Worm (Caenorhabditis elegans): ENCODE measurements around the gene gst-3.

gst-3 gene

DNA sequence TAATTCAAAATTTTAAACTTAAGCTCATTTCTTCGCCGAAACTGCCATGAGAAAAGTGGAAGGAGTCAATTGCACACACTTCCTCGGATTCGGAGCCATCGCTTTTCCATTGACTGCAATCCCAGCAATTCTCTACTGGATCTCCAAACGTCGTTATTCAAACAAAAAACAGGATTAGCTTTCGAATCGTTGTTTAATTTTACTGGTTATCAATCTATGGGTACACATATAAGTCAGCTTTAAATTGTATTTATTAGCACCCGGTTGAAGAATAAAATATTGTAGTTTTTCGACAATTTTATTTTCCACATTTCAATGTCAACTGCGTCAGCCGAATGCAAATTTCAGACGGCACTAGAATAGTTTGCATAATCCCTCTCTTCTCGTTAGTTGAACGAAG lies 10.1 kb downstream of the gst-3 start, which contains the start of gene glt-3:
glt-3 (plus strand) TSS at position 301 of the 400 bp plus-strand sequence.
- no peak for TF ChIP-seq lir-1 (GFP tag; conservative IDR thresholded peaks at IDR 0.05)
- no peak for TF ChIP-seq ztf-25 (GFP tag; IDR thresholded peaks at IDR 0.05)
- TF ChIP-seq sdz-38 (tag; optimal IDR thresholded peaks at IDR 0.05), result no peak
- TF ChIP-seq nfya-2 (GFP tag; IDR thresholded peaks at IDR 0.05), result no peak
- no peak for TF ChIP-seq snpc-1.1 (tag; optimal IDR thresholded peaks at IDR 0.05; ENCODE audit: insufficient read depth)
- no peak for TF ChIP-seq nhr-90 (tag; optimal IDR thresholded peaks at IDR 0.05)
- no peak for TF ChIP-seq F10E7.11 (tag; optimal IDR thresholded peaks at IDR 0.05)
- no peak for TF ChIP-seq ztf-6 (GFP tag; IDR thresholded peaks at IDR 0.05)
- TF ChIP-seq F52B5.7 (tag; optimal IDR thresholded peaks at IDR 0.05), result no peak
- TF ChIP-seq egl-18 (GFP tag; IDR thresholded peaks at IDR 0.05), result no peak
- no peak for TF ChIP-seq attf-5 (GFP tag; optimal IDR thresholded peaks at IDR 0.05)
- no peak for TF ChIP-seq egl-44 (GFP tag; IDR thresholded peaks at IDR 0.05)
- no peak for TF ChIP-seq cebp-2 (GFP tag; IDR thresholded peaks at IDR 0.05)
- no peak for TF ChIP-seq lin-26 (GFP tag; IDR thresholded peaks at IDR 0.05)
- no peak for TF ChIP-seq chd-7 (tag; optimal IDR thresholded peaks at IDR 0.05)
- TF ChIP-seq sptf-2 (GFP tag; optimal IDR thresholded peaks at IDR 0.05), result no peak
- no peak for TF ChIP-seq him-1 (tag; optimal IDR thresholded peaks at IDR 0.05)

DNA sequence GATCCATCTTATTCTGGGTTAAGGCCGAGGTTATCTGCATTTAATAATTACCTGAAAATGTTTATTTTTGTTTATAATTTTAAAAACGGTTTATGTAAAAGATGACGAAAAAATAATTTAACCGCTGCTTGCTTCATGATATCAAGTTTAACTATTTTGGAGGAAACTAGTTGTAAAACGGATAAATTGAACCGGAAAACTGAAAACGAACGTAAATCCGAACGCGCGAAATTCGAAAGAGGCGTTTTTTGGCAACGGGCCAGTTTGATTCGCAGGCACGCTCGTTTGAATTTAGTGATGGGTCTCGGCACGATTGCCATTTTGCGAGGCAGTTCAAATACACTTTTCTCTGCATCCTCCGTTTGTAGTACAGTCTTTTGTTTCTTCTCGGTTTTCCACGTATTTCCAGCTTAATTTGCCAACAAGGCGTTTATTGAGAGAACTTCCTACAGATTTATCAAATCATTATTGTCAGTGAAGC lies 11.1 kb downstream of the gst-3 start, which contains the start of the genes gtbp-1 and K08F4.3:
gtbp-1 (minus strand) TSS at position 51 of the 481 bp plus-strand sequence.
K08F4.3 (plus strand) TSS at position 352 of the 481 bp plus-strand sequence.
- TF ChIP-seq Y95B8A.8 (GFP tag; IDR thresholded peaks at IDR 0.05), result 0 out of 2 replicates have a peak, but pooled peaks have one; percentile 13
- TF ChIP-seq tbp1 (GFP tag; optimal IDR thresholded peaks at IDR 0.05), result no peak
- peak; percentile 69 for TF ChIP-seq dpl-1 (GFP tag; optimal IDR thresholded peaks at IDR 0.05)
- no peak for TF ChIP-seq B0019.2 (GFP tag; conservative IDR thresholded peaks at IDR 0.05)
- no peak for TF ChIP-seq ztf-28 (GFP tag; IDR thresholded peaks at IDR 0.05)
- TF ChIP-seq ceh-91 (GFP tag; IDR thresholded peaks at IDR 0.05), result peak; percentile 72
- TF ChIP-seq madf-6 (GFP tag; IDR thresholded peaks at IDR 0.05), result peak; percentile 81
- TF ChIP-seq F57A8.1 (GFP tag; optimal IDR thresholded peaks at IDR 0.05), result no peak
- peak; percentile 65 for TF ChIP-seq D2030.7 (GFP tag; IDR thresholded peaks at IDR 0.05)
- no peak for TF ChIP-seq lag-1 (GFP tag; IDR thresholded peaks at IDR 0.05)
- no peak for TF ChIP-seq T26A5.8 (tag; optimal IDR thresholded peaks at IDR 0.05)
- TF ChIP-seq F23B12.7 (tag; optimal IDR thresholded peaks at IDR 0.05; ENCODE audit: insufficient read depth), result peak; percentile 50
- peak; percentile 94 for TF ChIP-seq lin-54 (GFP tag; optimal IDR thresholded peaks at IDR 0.05)
- no peak for TF ChIP-seq B0336.3 (GFP tag; IDR thresholded peaks at IDR 0.05)
- no peak for TF ChIP-seq snpc-1.3 (tag; optimal IDR thresholded peaks at IDR 0.05; ENCODE audit: insufficient read depth)
- TF ChIP-seq snpc-4 (GFP tag; optimal IDR thresholded peaks at IDR 0.05), result peak; percentile 21
- TF ChIP-seq snpc-4 (tag; optimal IDR thresholded peaks at IDR 0.05), result peak in 3 of 4 experiments; percentile 41 to 73 (median 51)
- peak; percentile 23 for TF ChIP-seq K12H6.12 (tag; optimal IDR thresholded peaks at IDR 0.05)
- peak; percentile 80 for TF ChIP-seq hmg-1.2 (GFP tag; IDR thresholded peaks at IDR 0.05)
- TF ChIP-seq ztf-6 (GFP tag; IDR thresholded peaks at IDR 0.05), result no peak
- 0 out of 2 replicates have a peak, but pooled peaks have one; percentile 44 for TF ChIP-seq nfyb-1 (GFP tag; IDR thresholded peaks at IDR 0.05)
- no peak for TF ChIP-seq rec-8 (tag; optimal IDR thresholded peaks at IDR 0.05)
- TF ChIP-seq F37B4.10 (GFP tag; IDR thresholded peaks at IDR 0.05), result no peak
- TF ChIP-seq mcd-1 (GFP tag; IDR thresholded peaks at IDR 0.05), result peak; percentile 72
- TF ChIP-seq ztf-3 (GFP tag; optimal IDR thresholded peaks at IDR 0.05), result no peak
- no peak for TF ChIP-seq ztf-22 (GFP tag; optimal IDR thresholded peaks at IDR 0.05)
- TF ChIP-seq tlf-1 (GFP tag; optimal IDR thresholded peaks at IDR 0.05), result no peak
- peak; percentile 56 for TF ChIP-seq madf-8 (GFP tag; conservative IDR thresholded peaks at IDR 0.05)
- peak; percentile 33 for TF ChIP-seq him-1 (tag; optimal IDR thresholded peaks at IDR 0.05)
- peak; percentile 91 for TF ChIP-seq F33H1.4 (GFP tag; IDR thresholded peaks at IDR 0.05)
- TF ChIP-seq nhr-179 (tag; optimal IDR thresholded peaks at IDR 0.05), result no peak
- TF ChIP-seq F49E8.2 (tag; optimal IDR thresholded peaks at IDR 0.05; ENCODE audit: insufficient read depth), result no peak
- TF ChIP-seq hlh-12 (tag; optimal IDR thresholded peaks at IDR 0.05), result no peak

Measured in whole organism, young adult.